Worm (Caenorhabditis elegans) whole organism, late embryonic: Measurements from ENCODE around the gene F08F1.4.

Experiments used
- C08G9.2 ChIP-seq: sonication (generic microtip); optimal IDR thresholded peaks from 2 replicates; lab custom pipeline; 2016; ENCODE audit warnings: mild to moderate bottlenecking, missing genetic modification characterization, moderate library complexity, missing compliant biosample characterization
- C38D4.7 ChIP-seq: fragments of 200-800 bp; sonication (Bioruptor generic); optimal IDR thresholded peaks from 2 replicates; lab custom pipeline; 2018; ENCODE audit warnings: mild to moderate bottlenecking, missing genetic modification characterization, moderate library complexity, missing compliant biosample characterization
- F13H6.1 ChIP-seq: sonication (generic microtip); optimal IDR thresholded peaks from 2 replicates; lab custom pipeline; 2016; ENCODE audit warnings: missing genetic modification characterization, missing compliant biosample characterization
- K09A11.1 ChIP-seq: sonication (generic microtip); optimal IDR thresholded peaks from 2 replicates; lab custom pipeline; 2017; ENCODE audit warnings: antibody characterized with exemption, mild to moderate bottlenecking, missing genetic modification characterization, missing compliant biosample characterization; ENCODE audit not compliant: insufficient read depth
- T23F11.4 ChIP-seq: fragments of 200-800 bp; sonication (Bioruptor generic); optimal IDR thresholded peaks from 2 replicates; lab custom pipeline; 2018; ENCODE audit warnings: mild to moderate bottlenecking, missing genetic modification characterization, missing compliant biosample characterization
- Y22D7AL.16 ChIP-seq: sonication (generic microtip); optimal IDR thresholded peaks from 2 replicates; lab custom pipeline; 2016; ENCODE audit warnings: missing genetic modification characterization, missing compliant biosample characterization
- ahr-1 ChIP-seq: sonication (generic microtip); optimal IDR thresholded peaks from 2 replicates; lab custom pipeline; 2016; ENCODE audit warnings: missing genetic modification characterization, missing compliant biosample characterization
- ceh-18 ChIP-seq: sonication (generic microtip); optimal IDR thresholded peaks from 2 replicates; lab custom pipeline; 2016; ENCODE audit warnings: missing genetic modification characterization, missing compliant biosample characterization
- ceh-19 ChIP-seq: fragments of 200-800 bp; sonication (Bioruptor generic); optimal IDR thresholded peaks from 2 replicates; lab custom pipeline; 2018; ENCODE audit warnings: mild to moderate bottlenecking, missing genetic modification characterization, missing compliant biosample characterization
- ceh-22 ChIP-seq: sonication (generic microtip); optimal IDR thresholded peaks from 2 replicates; lab custom pipeline; 2017; ENCODE audit warnings: missing biosample characterization, missing genetic modification characterization
- ceh-24 ChIP-seq: sonication (generic microtip); optimal IDR thresholded peaks from 2 replicates; lab custom pipeline; 2016; ENCODE audit warnings: mild to moderate bottlenecking, missing genetic modification characterization, missing compliant biosample characterization
- ceh-30 ChIP-seq: fragments of 150-350 bp; optimal IDR thresholded peaks from 2 replicates; lab custom pipeline; 2014; ENCODE audit warnings: missing biosample characterization, missing genetic modification characterization
- ceh-31 ChIP-seq: sonication (generic microtip); optimal IDR thresholded peaks from 2 replicates; lab custom pipeline; 2016; ENCODE audit warnings: missing genetic modification characterization, missing compliant biosample characterization
- dmd-4 ChIP-seq: sonication (generic microtip); optimal IDR thresholded peaks from 2 replicates; lab custom pipeline; 2016; ENCODE audit warnings: borderline replicate concordance, missing genetic modification characterization, missing compliant biosample characterization
- elt-2 ChIP-seq: sonication (generic microtip); optimal IDR thresholded peaks from 2 replicates; lab custom pipeline; 2016; ENCODE audit warnings: missing genetic modification reagents, missing genetic modification characterization, missing compliant biosample characterization
- elt-4 ChIP-seq: sonication (generic microtip); optimal IDR thresholded peaks from 2 replicates; lab custom pipeline; 2016; ENCODE audit warnings: missing genetic modification characterization, missing compliant biosample characterization
- ets-4 ChIP-seq: sonication (generic microtip); optimal IDR thresholded peaks from 2 replicates; lab custom pipeline; 2016; ENCODE audit warnings: missing genetic modification characterization, missing compliant biosample characterization
- eyg-1 ChIP-seq: sonication (generic microtip); optimal IDR thresholded peaks from 2 replicates; lab custom pipeline; 2016; ENCODE audit warnings: missing genotype, missing genetic modification characterization, missing compliant biosample characterization
- gmeb-2 ChIP-seq: sonication (generic microtip); optimal IDR thresholded peaks from 2 replicates; lab custom pipeline; 2016; ENCODE audit warnings: missing genetic modification characterization, inconsistent platforms, missing compliant biosample characterization
- hlh-13 ChIP-seq: fragments of 200-800 bp; sonication (Bioruptor generic); optimal IDR thresholded peaks from 2 replicates; lab custom pipeline; 2018; ENCODE audit warnings: mild to moderate bottlenecking, missing genetic modification characterization, missing compliant biosample characterization
- hlh-15 ChIP-seq: sonication (generic microtip); optimal IDR thresholded peaks from 2 replicates; lab custom pipeline; 2016; ENCODE audit warnings: missing genetic modification characterization, missing compliant biosample characterization
- hlh-30 ChIP-seq: sonication (generic microtip); optimal IDR thresholded peaks from 2 replicates; lab custom pipeline; 2017; ENCODE audit warnings: antibody characterized with exemption, missing genetic modification characterization, missing compliant biosample characterization; ENCODE audit not compliant: insufficient read depth
- hlh-8 ChIP-seq: sonication (generic microtip); optimal IDR thresholded peaks from 2 replicates; lab custom pipeline; 2016; ENCODE audit warnings: missing genotype, missing genetic modification characterization, missing compliant biosample characterization
- lin-11 ChIP-seq: fragments of 200-800 bp; sonication (Bioruptor generic); optimal IDR thresholded peaks from 2 replicates; lab custom pipeline; 2018; ENCODE audit warnings: mild to moderate bottlenecking, missing genetic modification characterization, missing compliant biosample characterization
- madf-2 ChIP-seq: sonication (generic microtip); optimal IDR thresholded peaks from 2 replicates; lab custom pipeline; 2017; ENCODE audit warnings: missing genetic modification characterization, missing compliant biosample characterization
- mec-3 ChIP-seq: sonication (generic microtip); optimal IDR thresholded peaks from 2 replicates; lab custom pipeline; 2016; ENCODE audit warnings: borderline replicate concordance, missing genetic modification characterization, missing compliant biosample characterization
- nfya-1 ChIP-seq: sonication (generic microtip); optimal IDR thresholded peaks from 2 replicates; lab custom pipeline; 2017; ENCODE audit warnings: missing genetic modification characterization, mild to moderate bottlenecking, missing compliant biosample characterization, antibody characterized with exemption, moderate library complexity
- nhr-232 ChIP-seq: sonication (generic microtip); optimal IDR thresholded peaks from 2 replicates; lab custom pipeline; 2016; ENCODE audit warnings: missing genetic modification characterization, missing compliant biosample characterization
- npax-4 ChIP-seq: sonication (generic microtip); optimal IDR thresholded peaks from 2 replicates; lab custom pipeline; 2016; ENCODE audit warnings: missing genetic modification characterization, missing compliant biosample characterization
- odd-2 ChIP-seq: sonication (generic microtip); optimal IDR thresholded peaks from 2 replicates; lab custom pipeline; 2017; ENCODE audit warnings: antibody characterized with exemption, mild to moderate bottlenecking, missing genetic modification characterization, missing compliant biosample characterization
- pat-9 ChIP-seq: fragments of 200-800 bp; sonication (Bioruptor generic); optimal IDR thresholded peaks from 2 replicates; lab custom pipeline; 2018; ENCODE audit warnings: mild to moderate bottlenecking, missing genetic modification characterization, moderate library complexity, missing compliant biosample characterization
- pax-1 ChIP-seq: fragments of 150-350 bp; optimal IDR thresholded peaks from 2 replicates; lab custom pipeline; 2014; ENCODE audit warnings: missing biosample characterization, missing genetic modification characterization
- pha-2 ChIP-seq: sonication (generic microtip); optimal IDR thresholded peaks from 2 replicates; lab custom pipeline; 2017; ENCODE audit warnings: mild to moderate bottlenecking, missing genetic modification characterization, missing compliant biosample characterization
- pha-4 ChIP-seq: fragments of 150-350 bp; optimal IDR thresholded peaks from 2 replicates; lab custom pipeline; 2018; ENCODE audit warnings: missing biosample characterization, missing genetic modification reagents, missing genetic modification characterization
- pqm-1 ChIP-seq: sonication (generic microtip); optimal IDR thresholded peaks from 2 replicates; lab custom pipeline; 2016; ENCODE audit warnings: missing genetic modification characterization, missing compliant biosample characterization
- ref-2 ChIP-seq: sonication (generic microtip); optimal IDR thresholded peaks from 2 replicates; lab custom pipeline; 2016; ENCODE audit warnings: missing genetic modification characterization, missing compliant biosample characterization
- rnt-1 ChIP-seq: sonication (generic microtip); optimal IDR thresholded peaks from 2 replicates; lab custom pipeline; 2016; ENCODE audit warnings: missing genetic modification characterization, missing compliant biosample characterization
- sdc-2 ChIP-seq: sonication (generic microtip); optimal IDR thresholded peaks from 2 replicates; lab custom pipeline; 2016; ENCODE audit warnings: missing genotype, missing genetic modification characterization, missing compliant biosample characterization
- tbx-2 ChIP-seq: sonication (generic microtip); optimal IDR thresholded peaks from 2 replicates; lab custom pipeline; 2016; ENCODE audit warnings: missing genetic modification characterization, missing compliant biosample characterization
- tbx-7 ChIP-seq: sonication (generic microtip); optimal IDR thresholded peaks from 2 replicates; lab custom pipeline; 2016; ENCODE audit warnings: missing genotype, missing genetic modification characterization, missing compliant biosample characterization
- unc-3 ChIP-seq, 2 experiments: fragments of 200-800 bp in 1 of 2; sonication (Bioruptor generic) in 1 of 2; sonication (generic microtip) in 1 of 2; conservative IDR thresholded peaks in 1 of 2; optimal IDR thresholded peaks in 1 of 2; 2 replicates each; pipeline versions ENCODE4 v1.3.6 to Lab custom; 2016 to 2022; ENCODE audit warnings: missing compliant biosample characterization in 2 of 2, missing genetic modification characterization in 2 of 2, missing genetic modification reagents in 1 of 2
- unc-42 ChIP-seq: sonication (generic microtip); optimal IDR thresholded peaks from 2 replicates; lab custom pipeline; 2016; ENCODE audit warnings: missing genotype, missing genetic modification characterization, missing compliant biosample characterization
- unc-86 ChIP-seq: sonication (generic microtip); optimal IDR thresholded peaks from 2 replicates; lab custom pipeline; 2016; ENCODE audit warnings: missing genetic modification characterization, missing compliant biosample characterization
- zip-5 ChIP-seq: sonication (generic microtip); optimal IDR thresholded peaks from 2 replicates; lab custom pipeline; 2016; ENCODE audit warnings: missing genetic modification characterization, missing compliant biosample characterization

The F08F1.4 gene

ce11 chrX:8391505-8391904 is 21.7 kb upstream of the F08F1.4 start:
- no peak for TF ChIP-seq zip-5 (tag; lab: Kevin White, UChicago)
- no peak for TF ChIP-seq hlh-13 (GFP tag; lab: Kevin White, UChicago)
- no peak for TF ChIP-seq ceh-18 (tag; lab: Kevin White, UChicago)
- no peak for TF ChIP-seq ceh-22 (tag; lab: Kevin White, UChicago)
- TF ChIP-seq eyg-1 (tag; lab: Kevin White, UChicago) = no peak
- no peak for TF ChIP-seq nhr-232
- no peak for TF ChIP-seq sdc-2 (tag; lab: Kevin White, UChicago)
- no peak for TF ChIP-seq odd-2
- TF ChIP-seq pha-2 (tag; lab: Kevin White, UChicago) = no peak
- TF ChIP-seq Y22D7AL.16 = no peak
- TF ChIP-seq unc-86 (tag; lab: Kevin White, UChicago) = no peak
- TF ChIP-seq rnt-1 = no peak
- TF ChIP-seq madf-2 (tag; lab: Kevin White, UChicago) = no peak
- no peak for TF ChIP-seq ets-4 (tag; lab: Kevin White, UChicago)
- no peak for TF ChIP-seq hlh-15

- no peak for TF ChIP-seq hlh-15
These were observed 20.7 kb upstream of the F08F1.4 start, which contains the start of gene wrk-1 for ce11 chrX:8392539-8392996. Gene wrk-1, minus strand, starts transcription at chrX:8392589.

- no peak for TF ChIP-seq F13H6.1 (tag; lab: Kevin White, UChicago)
- TF ChIP-seq tbx-7 = no peak
- no peak for TF ChIP-seq nfya-1 (tag; lab: Kevin White, UChicago)
- TF ChIP-seq rnt-1 = no peak
- TF ChIP-seq, all 69 proteins: peak for 0
These were observed 19.0 kb upstream of the F08F1.4 start for ce11 chrX:8394279-8394678.

- TF ChIP-seq K09A11.1 (tag; lab: Kevin White, UChicago) (peak; percentile 95), unc-3 (GFP tag; conservative IDR thresholded peaks at IDR 0.05; lab: Robert Waterston, UW) (peak; percentile 96), unc-3 (tag; optimal IDR thresholded peaks at IDR 0.05; lab: Kevin White, UChicago) (peak; percentile 90), dmd-4 (peak; percentile 93), pat-9 (tag; lab: Kevin White, UChicago) (peak; percentile 96), ceh-22 (tag; lab: Kevin White, UChicago) (peak; percentile 49), unc-86 (tag; lab: Kevin White, UChicago) (peak; percentile 95), mec-3 (tag; lab: Kevin White, UChicago) (peak; percentile 44), hlh-15 (peak; percentile 85), pqm-1 (tag; lab: Kevin White, UChicago) (peak; percentile 88), ref-2 (tag; lab: Kevin White, UChicago) (peak; percentile 96), C38D4.7 (peak; percentile 92), Y22D7AL.16 (peak; percentile 94), T23F11.4 (GFP tag; lab: Kevin White, UChicago) (peak; percentile 96), unc-42 (tag; lab: Kevin White, UChicago) (peak; percentile 87), ceh-18 (tag; lab: Kevin White, UChicago) (peak; percentile 98), npax-4 (tag; lab: Kevin White, UChicago) (peak; percentile 91), elt-4 (tag; lab: Kevin White, UChicago) (peak; percentile 74), ceh-31 (tag; lab: Kevin White, UChicago) (peak; percentile 95), C08G9.2 (tag; lab: Kevin White, UChicago) (peak; percentile 84), lin-11 (tag; lab: Kevin White, UChicago) (peak; percentile 88), pax-1 (tag; lab: Kevin White, UChicago) (no peak), ceh-24 (tag; lab: Kevin White, UChicago) (peak; percentile 78), gmeb-2 (tag; lab: Kevin White, UChicago) (peak; percentile 92), ceh-30 (tag; lab: Kevin White, UChicago) (peak; percentile 85), tbx-2 (tag; lab: Kevin White, UChicago) (peak; percentile 98), hlh-8 (peak; percentile 92), pha-4 (tag; lab: Kevin White, UChicago) (no peak), hlh-30 (tag; lab: Kevin White, UChicago) (peak; percentile 78), tbx-7 (peak; percentile 77), madf-2 (tag; lab: Kevin White, UChicago) (peak; percentile 89), ceh-19 (GFP tag; lab: Kevin White, UChicago) (peak; percentile 97), elt-2 (peak; percentile 97), ahr-1 (tag; lab: Kevin White, UChicago) (peak; percentile 93)
These were observed 8.7 kb upstream of the F08F1.4 start for ce11 chrX:8404308-8405085.
